Worm (Caenorhabditis elegans) whole organism, mixed stage, embryonic: ENCODE results near the gene idpp-8.

Source experiments
- M03D4.4 ChIP-seq: sonication (generic microtip); optimal IDR thresholded peaks from 2 replicates; lab custom pipeline; 2017; ENCODE audit warnings: mild to moderate bottlenecking, missing genetic modification characterization, missing compliant biosample characterization
- bed-3 ChIP-seq: fragments of 200-800 bp; sonication (Bioruptor generic); optimal IDR thresholded peaks from 3 replicates; lab custom pipeline; 2018; ENCODE audit warnings: mild to moderate bottlenecking, missing genetic modification characterization, moderate library complexity, missing compliant biosample characterization
- ceh-39 ChIP-seq: fragments of 150-350 bp; optimal IDR thresholded peaks from 2 replicates; lab custom pipeline; 2014; ENCODE audit warnings: missing biosample characterization, missing genetic modification characterization
- ceh-43 ChIP-seq: fragments of 200-800 bp; sonication (Bioruptor generic); optimal IDR thresholded peaks from 2 replicates; lab custom pipeline; 2018; ENCODE audit warnings: mild to moderate bottlenecking, missing genetic modification characterization, moderate library complexity, missing compliant biosample characterization
- ces-1 ChIP-seq: fragments of 150-350 bp; optimal IDR thresholded peaks from 2 replicates; lab custom pipeline; 2014; ENCODE audit warnings: missing biosample characterization, missing genetic modification reagents, missing genetic modification characterization
- cnd-1 ChIP-seq: fragments of 200-800 bp; sonication (Bioruptor generic); optimal IDR thresholded peaks from 2 replicates; lab custom pipeline; 2018; ENCODE audit warnings: mild to moderate bottlenecking, missing genetic modification characterization, missing compliant biosample characterization
- flh-1 ChIP-seq: fragments of 200-800 bp; sonication (Bioruptor generic); optimal IDR thresholded peaks from 2 replicates; lab custom pipeline; 2018; ENCODE audit warnings: mild to moderate bottlenecking, missing genetic modification characterization, moderate library complexity, missing compliant biosample characterization
- ham-2 ChIP-seq: fragments of 200-800 bp; sonication (Bioruptor generic); optimal IDR thresholded peaks from 2 replicates; lab custom pipeline; 2018; ENCODE audit warnings: mild to moderate bottlenecking, missing genetic modification characterization, missing compliant biosample characterization
- lin-13 ChIP-seq: fragments of 150-350 bp; optimal IDR thresholded peaks from 2 replicates; lab custom pipeline; 2014; ENCODE audit warnings: missing biosample characterization, missing genetic modification characterization
- mab-5 ChIP-seq: fragments of 150-350 bp; optimal IDR thresholded peaks from 2 replicates; lab custom pipeline; 2014; ENCODE audit warnings: missing biosample characterization, missing genetic modification characterization
- mep-1 ChIP-seq: fragments of 150-350 bp; optimal IDR thresholded peaks from 2 replicates; lab custom pipeline; 2017; ENCODE audit warnings: missing biosample characterization, missing genetic modification reagents, missing genetic modification characterization, inconsistent platforms
- nhr-237 ChIP-seq: fragments of 150-350 bp; optimal IDR thresholded peaks from 2 replicates; lab custom pipeline; 2014; ENCODE audit warnings: missing biosample characterization, missing genetic modification characterization
- nhr-28 ChIP-seq: fragments of 150-350 bp; optimal IDR thresholded peaks from 2 replicates; lab custom pipeline; 2014; ENCODE audit warnings: missing biosample characterization, missing genetic modification characterization
- nhr-76 ChIP-seq: sonication (generic microtip); optimal IDR thresholded peaks from 2 replicates; lab custom pipeline; 2017; ENCODE audit warnings: missing biosample characterization, missing genetic modification characterization
- sem-2 ChIP-seq: fragments of 200-800 bp; sonication (Bioruptor generic); optimal IDR thresholded peaks from 2 replicates; lab custom pipeline; 2018; ENCODE audit warnings: mild to moderate bottlenecking, missing genetic modification characterization, missing compliant biosample characterization
- snpc-4 ChIP-seq: fragments of 150-350 bp; optimal IDR thresholded peaks from 2 replicates; lab custom pipeline; 2014; ENCODE audit warnings: missing biosample characterization, missing genetic modification characterization
- sptf-1 ChIP-seq: sonication (generic microtip); optimal IDR thresholded peaks from 2 replicates; lab custom pipeline; 2017; ENCODE audit warnings: mild to moderate bottlenecking, missing genetic modification characterization, moderate library complexity, missing compliant biosample characterization
- unc-120 ChIP-seq: sonication (generic microtip); optimal IDR thresholded peaks from 2 replicates; lab custom pipeline; 2017; ENCODE audit warnings: missing genetic modification characterization, missing compliant biosample characterization; ENCODE audit not compliant: poor library complexity, severe bottlenecking
- unc-62 ChIP-seq: fragments of 150-350 bp; optimal IDR thresholded peaks from 2 replicates; lab custom pipeline; 2014; ENCODE audit warnings: missing biosample characterization, missing genetic modification reagents, missing genetic modification characterization

The idpp-8 gene

DNA sequence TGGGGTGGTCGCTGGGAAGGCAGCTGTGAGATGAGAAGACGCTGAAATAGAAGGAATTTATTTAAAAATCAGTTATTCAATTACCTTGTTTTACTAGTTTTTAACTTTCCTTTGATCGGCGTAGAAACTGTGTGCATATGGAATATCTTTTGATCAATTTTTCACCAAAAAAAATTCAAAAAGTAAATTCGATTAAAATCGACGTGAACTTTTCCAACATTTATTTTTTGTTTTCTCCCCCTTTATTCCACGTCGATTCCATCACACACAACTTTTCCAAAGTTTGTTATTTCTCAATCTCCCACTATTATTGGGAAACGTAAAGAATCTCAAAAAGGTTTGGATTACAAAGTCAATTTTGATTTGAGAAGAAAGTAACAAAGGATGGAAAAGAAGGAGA, 45.1 kb downstream of the idpp-8 start, which contains the start of gene C07E3.4:
Gene C07E3.4 (plus strand): TSS at position 301 of the 400 bp plus-strand sequence.
- no peak for TF ChIP-seq M03D4.4 (tag; lab: Kevin White, UChicago)
- TF ChIP-seq unc-120: no peak
- TF ChIP-seq flh-1 (GFP tag; lab: Kevin White, UChicago): no peak
- no peak for TF ChIP-seq ceh-39 (tag; lab: Kevin White, UChicago)
- no peak for TF ChIP-seq sem-2
- TF ChIP-seq nhr-76 (tag; lab: Kevin White, UChicago): no peak
- no peak for TF ChIP-seq bed-3 (GFP tag; lab: Kevin White, UChicago)
- no peak for TF ChIP-seq nhr-237 (tag; lab: Kevin White, UChicago)
- TF ChIP-seq ham-2 (GFP tag; lab: Kevin White, UChicago): no peak
- no peak for TF ChIP-seq sptf-1 (tag; lab: Kevin White, UChicago)
- TF ChIP-seq nhr-28 (tag; lab: Kevin White, UChicago): no peak
- TF ChIP-seq mab-5 (tag; lab: Kevin White, UChicago): no peak
- no peak for TF ChIP-seq mep-1

DNA sequence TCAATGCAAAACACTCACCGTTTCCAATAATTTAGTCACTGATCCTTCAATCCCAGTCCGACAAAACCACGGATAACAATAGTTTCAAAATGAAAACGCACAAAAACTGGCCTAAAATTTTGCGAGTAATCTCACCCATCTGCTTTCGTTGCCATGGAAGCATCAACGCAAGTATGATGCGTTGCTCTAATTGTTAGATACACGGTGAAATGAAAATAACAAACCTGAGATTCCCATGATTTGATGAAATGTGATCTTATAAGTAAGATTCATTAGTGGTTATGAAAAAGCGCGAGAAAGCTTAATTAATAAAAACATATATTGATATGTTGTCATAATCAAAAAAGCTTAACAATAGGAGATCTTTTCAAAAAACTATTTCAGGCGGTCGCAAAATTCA, 51.9 kb downstream of the idpp-8 start, which contains the start of gene ceh-57:
Gene ceh-57 (minus strand): TSS at position 95 of the 400 bp plus-strand sequence.
- TF ChIP-seq bed-3 (GFP tag; lab: Kevin White, UChicago) (no peak), cnd-1 (tag; lab: Kevin White, UChicago) (no peak), flh-1 (GFP tag; lab: Kevin White, UChicago) (no peak), lin-13 (tag; lab: Kevin White, UChicago) (no peak), unc-120 (no peak)

DNA sequence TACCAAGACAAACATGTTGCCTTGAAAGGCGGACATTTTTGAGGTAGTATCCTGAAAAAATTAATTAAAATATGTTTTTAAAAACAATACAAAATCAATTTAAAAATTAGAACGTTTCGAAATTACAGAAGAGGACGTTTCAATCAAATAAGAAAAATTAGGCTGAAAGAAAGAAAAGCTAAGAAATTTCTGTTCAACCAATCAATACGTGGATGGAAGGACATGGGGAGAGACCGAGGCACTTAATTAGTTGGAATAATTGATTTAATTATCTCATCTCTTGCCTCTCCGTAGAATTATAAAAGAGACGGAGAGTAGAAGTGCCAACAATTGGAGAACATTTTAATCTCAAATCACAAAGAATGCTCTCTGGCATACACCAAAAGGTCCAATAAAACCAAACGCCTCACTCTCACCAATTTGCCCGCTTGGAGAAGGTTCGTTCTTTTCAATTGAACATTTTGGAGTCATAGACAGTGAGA, 54.2 kb downstream of the idpp-8 start, which contains the start of gene ceh-58:
Gene ceh-58 (minus strand): TSS at position 51 of the 482 bp plus-strand sequence.
- no peak for TF ChIP-seq snpc-4 (tag; lab: Kevin White, UChicago)
- TF ChIP-seq ces-1: peak; percentile 98
- peak; percentile 53 for TF ChIP-seq ceh-43 (GFP tag; lab: Kevin White, UChicago)
- no peak for TF ChIP-seq unc-62 (GFP tag; lab: Kevin White, UChicago)
- TF ChIP-seq nhr-76 (tag; lab: Kevin White, UChicago): no peak
